Worm (Caenorhabditis elegans) whole organism, L1 larva: ENCODE results near the gene mrpl-50.

Experiments used
- C16A3.4 ChIP-seq: fragments of 150-350 bp; optimal IDR thresholded peaks from 2 replicates; lab custom pipeline; 2014; ENCODE audit warnings: missing biosample characterization, missing genetic modification characterization
- C34B4.2 ChIP-seq: sonication (generic microtip); optimal IDR thresholded peaks from 2 replicates; lab custom pipeline; 2017; ENCODE audit warnings: mild to moderate bottlenecking, missing genetic modification characterization, missing compliant biosample characterization
- F16B12.6 ChIP-seq: fragments of 150-350 bp; optimal IDR thresholded peaks from 2 replicates; lab custom pipeline; 2014; ENCODE audit warnings: missing biosample characterization, missing genetic modification characterization
- Y116A8C.19 ChIP-seq: sonication (generic microtip); optimal IDR thresholded peaks from 2 replicates; lab custom pipeline; 2016; ENCODE audit warnings: missing compliant biosample characterization, missing genetic modification characterization, borderline replicate concordance
- aly-2 ChIP-seq: fragments of 150-350 bp; optimal IDR thresholded peaks from 2 replicates; lab custom pipeline; 2014; ENCODE audit warnings: missing biosample characterization, missing genetic modification characterization
- ces-1 ChIP-seq: fragments of 150-350 bp; optimal IDR thresholded peaks from 2 replicates; lab custom pipeline; 2014; ENCODE audit warnings: missing biosample characterization, missing genetic modification reagents, missing genetic modification characterization
- dsc-1 ChIP-seq: sonication (generic microtip); optimal IDR thresholded peaks from 2 replicates; lab custom pipeline; 2016; ENCODE audit warnings: mild to moderate bottlenecking, missing genetic modification characterization, missing compliant biosample characterization
- efl-1 ChIP-seq, 4 experiments: fragments of 150-350 bp; optimal IDR thresholded peaks in 3 of 4; peaks in 1 of 4; 1 replicate in 1 of 4; 2 replicates in 3 of 4; lab custom pipeline; 2014; ENCODE audit warnings: missing biosample characterization in 2 of 4, missing genetic modification characterization in 2 of 4, missing genetic modification reagents in 2 of 4
- efl-3 ChIP-seq: fragments of 200-800 bp; sonication (Bioruptor generic); optimal IDR thresholded peaks from 2 replicates; lab custom pipeline; 2018; ENCODE audit warnings: mild to moderate bottlenecking, missing genetic modification characterization, missing compliant biosample characterization
- elt-2 ChIP-seq: sonication (generic microtip); optimal IDR thresholded peaks from 2 replicates; lab custom pipeline; 2016; ENCODE audit warnings: missing genetic modification characterization, mild to moderate bottlenecking, inconsistent platforms, missing compliant biosample characterization, missing genetic modification reagents
- ets-5 ChIP-seq: fragments of 200-800 bp; sonication (Bioruptor generic); IDR thresholded peaks from 2 replicates; pipeline ENCODE4 v1.3.6; 2022; ENCODE audit warnings: missing genetic modification characterization, missing compliant biosample characterization
- fkh-4 ChIP-seq: sonication (generic microtip); optimal IDR thresholded peaks from 2 replicates; lab custom pipeline; 2016; ENCODE audit warnings: missing compliant biosample characterization, missing genetic modification characterization, borderline replicate concordance
- fkh-8 ChIP-seq: sonication (generic microtip); optimal IDR thresholded peaks from 2 replicates; lab custom pipeline; 2016; ENCODE audit warnings: mild to moderate bottlenecking, missing genetic modification characterization, missing compliant biosample characterization
- fos-1 ChIP-seq: fragments of 150-350 bp; optimal IDR thresholded peaks from 2 replicates; lab custom pipeline; 2014; ENCODE audit warnings: missing biosample characterization, missing genetic modification characterization
- hlh-4 ChIP-seq: sonication (generic microtip); optimal IDR thresholded peaks from 2 replicates; lab custom pipeline; 2016; ENCODE audit warnings: mild to moderate bottlenecking, missing genetic modification characterization, missing compliant biosample characterization
- isw-1 ChIP-seq: fragments of 200-800 bp; sonication (Bioruptor generic); IDR thresholded peaks from 2 replicates; pipeline ENCODE4 v1.3.6; 2022; ENCODE audit warnings: missing genetic modification characterization, missing compliant biosample characterization
- lin-14 ChIP-seq: fragments of 200-800 bp; sonication (Bioruptor generic); optimal IDR thresholded peaks from 2 replicates; lab custom pipeline; 2018; ENCODE audit warnings: mild to moderate bottlenecking, missing genetic modification characterization, moderate library complexity, missing compliant biosample characterization
- lin-39 ChIP-seq: fragments of 150-350 bp; optimal IDR thresholded peaks from 2 replicates; lab custom pipeline; 2014; ENCODE audit warnings: missing biosample characterization, missing genetic modification reagents, missing genetic modification characterization
- lsy-2 ChIP-seq, 2 experiments: fragments of 150-350 bp; optimal IDR thresholded peaks; 2 replicates each; lab custom pipeline; 2014; ENCODE audit warnings: missing biosample characterization in 2 of 2, missing genetic modification characterization in 2 of 2
- mab-9 ChIP-seq: fragments of 200-800 bp; sonication (Bioruptor generic); IDR thresholded peaks from 2 replicates; pipeline ENCODE4 v1.3.6; 2022; ENCODE audit warnings: missing genetic modification reagents, missing genetic modification characterization, missing compliant biosample characterization
- mep-1 ChIP-seq: fragments of 150-350 bp; optimal IDR thresholded peaks from 2 replicates; lab custom pipeline; 2014; ENCODE audit warnings: missing biosample characterization, missing genetic modification characterization
- nhr-20 ChIP-seq: sonication (generic microtip); optimal IDR thresholded peaks from 2 replicates; lab custom pipeline; 2016; ENCODE audit warnings: mild to moderate bottlenecking, missing genetic modification characterization, missing compliant biosample characterization
- nhr-237 ChIP-seq: fragments of 150-350 bp; optimal IDR thresholded peaks from 2 replicates; lab custom pipeline; 2014; ENCODE audit warnings: missing biosample characterization, missing genetic modification characterization
- nhr-28 ChIP-seq: fragments of 150-350 bp; optimal IDR thresholded peaks from 2 replicates; lab custom pipeline; 2014; ENCODE audit warnings: missing biosample characterization, missing genetic modification characterization
- nhr-47 ChIP-seq: sonication (generic microtip); optimal IDR thresholded peaks from 2 replicates; lab custom pipeline; 2016; ENCODE audit warnings: mild to moderate bottlenecking, missing genetic modification characterization, moderate library complexity, missing compliant biosample characterization
- nhr-71 ChIP-seq: sonication (generic microtip); optimal IDR thresholded peaks from 2 replicates; lab custom pipeline; 2016; ENCODE audit warnings: mild to moderate bottlenecking, missing genetic modification characterization, moderate library complexity, missing compliant biosample characterization
- nhr-76 ChIP-seq: sonication (generic microtip); optimal IDR thresholded peaks from 2 replicates; lab custom pipeline; 2017; ENCODE audit warnings: missing biosample characterization, missing genetic modification characterization
- nhr-77 ChIP-seq: fragments of 150-350 bp; optimal IDR thresholded peaks from 2 replicates; lab custom pipeline; 2014; ENCODE audit warnings: missing biosample characterization, missing genetic modification characterization
- nhr-85 ChIP-seq: sonication (generic microtip); peaks from one replicate; lab custom pipeline; 2016; ENCODE audit warnings: missing genetic modification characterization, inconsistent platforms, missing compliant biosample characterization
- nhr-90 ChIP-seq: sonication (generic microtip); optimal IDR thresholded peaks from 2 replicates; lab custom pipeline; 2016; ENCODE audit warnings: mild to moderate bottlenecking, missing genetic modification characterization, missing compliant biosample characterization; ENCODE audit not compliant: poor library complexity
- rnt-1 ChIP-seq: sonication (generic microtip); optimal IDR thresholded peaks from 2 replicates; lab custom pipeline; 2016; ENCODE audit warnings: mild to moderate bottlenecking, missing genetic modification characterization, moderate library complexity, missing compliant biosample characterization
- sptf-1 ChIP-seq: fragments of 150-350 bp; optimal IDR thresholded peaks from 2 replicates; lab custom pipeline; 2014; ENCODE audit warnings: missing biosample characterization, missing genetic modification characterization
- swsn-7 ChIP-seq: sonication (generic microtip); optimal IDR thresholded peaks from 2 replicates; lab custom pipeline; 2016; ENCODE audit warnings: missing genetic modification characterization, missing compliant biosample characterization
- tbx-2 ChIP-seq: sonication (generic microtip); optimal IDR thresholded peaks from 2 replicates; lab custom pipeline; 2016; ENCODE audit warnings: missing genetic modification characterization, missing compliant biosample characterization
- tlp-1 ChIP-seq: fragments of 150-350 bp; optimal IDR thresholded peaks from 2 replicates; lab custom pipeline; 2014; ENCODE audit warnings: missing biosample characterization, missing genetic modification characterization
- unc-130 ChIP-seq: fragments of 150-350 bp; optimal IDR thresholded peaks from 2 replicates; lab custom pipeline; 2017; ENCODE audit warnings: missing biosample characterization, missing genetic modification characterization, inconsistent platforms
- unc-30 ChIP-seq: sonication (generic microtip); optimal IDR thresholded peaks from 2 replicates; lab custom pipeline; 2017; ENCODE audit warnings: missing biosample characterization, missing genetic modification characterization
- xbp-1 ChIP-seq: sonication (generic microtip); optimal IDR thresholded peaks from 2 replicates; lab custom pipeline; 2016; ENCODE audit warnings: missing genetic modification characterization, missing compliant biosample characterization

mrpl-50 gene

DNA sequence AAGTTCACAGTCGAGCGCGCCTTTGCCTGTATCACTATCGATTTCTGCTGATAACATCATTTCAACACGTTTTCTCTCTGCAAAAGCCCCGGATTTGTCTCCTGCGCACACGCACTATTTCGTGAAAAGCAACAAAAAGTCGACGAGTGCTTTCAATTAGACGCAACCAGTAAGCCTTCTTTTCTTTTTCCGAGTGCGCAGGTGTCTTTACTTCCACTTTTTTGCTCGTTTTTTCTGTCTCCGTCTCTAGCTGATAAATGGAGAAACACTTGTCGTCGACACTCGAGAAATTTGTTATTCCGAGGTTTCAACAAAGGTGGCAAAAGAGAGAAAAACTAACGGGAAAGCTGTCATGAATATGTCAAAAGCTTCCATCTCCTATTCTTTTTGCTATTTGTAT is 38.0 kb upstream of the mrpl-50 start:
- TF ChIP-seq hlh-4 (tag; lab: Kevin White, UChicago) (no peak), nhr-28 (tag; lab: Kevin White, UChicago) (no peak), aly-2 (no peak), rnt-1 (tag; lab: Kevin White, UChicago) (no peak), xbp-1 (tag; lab: Kevin White, UChicago) (no peak), fkh-4 (tag; lab: Kevin White, UChicago) (no peak), fkh-8 (peak; percentile 44), efl-3 (GFP tag; lab: Kevin White, UChicago) (no peak), fos-1 (tag; lab: Kevin White, UChicago) (no peak), nhr-77 (tag; lab: Kevin White, UChicago) (peak; percentile 33), nhr-71 (no peak), C34B4.2 (no peak), dsc-1 (tag; lab: Kevin White, UChicago) (no peak), C16A3.4 (tag; lab: Kevin White, UChicago) (no peak), F16B12.6 (tag; lab: Kevin White, UChicago) (no peak), elt-2 (tag; lab: Kevin White, UChicago) (no peak), isw-1 (GFP tag; lab: Robert Waterston, UW) (no peak), nhr-20 (no peak), swsn-7 (tag; lab: Kevin White, UChicago) (no peak), nhr-47 (tag; lab: Kevin White, UChicago) (no peak), mab-9 (GFP tag; lab: Robert Waterston, UW) (no peak), tlp-1 (tag; lab: Kevin White, UChicago) (no peak), tbx-2 (no peak), nhr-237 (no peak), lin-14 (peak; percentile 61), ets-5 (GFP tag; lab: Robert Waterston, UW) (no peak), lin-39 (tag; lab: Kevin White, UChicago) (no peak)

ce11 chrII:8895398-8895797 is 34.2 kb upstream of the mrpl-50 start:
- TF ChIP-seq nhr-90 = no peak
- no peak for TF ChIP-seq nhr-47 (tag; lab: Kevin White, UChicago)
- no peak for TF ChIP-seq ces-1 (GFP tag; lab: Kevin White, UChicago)
- no peak for TF ChIP-seq swsn-7 (tag; lab: Kevin White, UChicago)
- no peak for TF ChIP-seq rnt-1 (tag; lab: Kevin White, UChicago)
- TF ChIP-seq nhr-85 (tag; lab: Kevin White, UChicago) = no peak
- no peak for TF ChIP-seq fkh-8
- TF ChIP-seq efl-1 (optimal IDR thresholded peaks at IDR 0.05; lab: Kevin White, UChicago) = no peak
- TF ChIP-seq efl-1 (GFP tag; optimal IDR thresholded peaks at IDR 0.05 in 1 of 2; lab: Kevin White, UChicago) = no peak
- no peak for TF ChIP-seq xbp-1 (tag; lab: Kevin White, UChicago)
- no peak for TF ChIP-seq tlp-1 (tag; lab: Kevin White, UChicago)
- TF ChIP-seq sptf-1 = no peak

- TF ChIP-seq fkh-8 (no peak), sptf-1 (no peak), mep-1 (tag; lab: Kevin White, UChicago) (no peak), nhr-76 (no peak), unc-30 (tag; lab: Kevin White, UChicago) (no peak)
Observed at ce11 chrII:8895895-8896294, 33.7 kb upstream of the mrpl-50 start.

DNA sequence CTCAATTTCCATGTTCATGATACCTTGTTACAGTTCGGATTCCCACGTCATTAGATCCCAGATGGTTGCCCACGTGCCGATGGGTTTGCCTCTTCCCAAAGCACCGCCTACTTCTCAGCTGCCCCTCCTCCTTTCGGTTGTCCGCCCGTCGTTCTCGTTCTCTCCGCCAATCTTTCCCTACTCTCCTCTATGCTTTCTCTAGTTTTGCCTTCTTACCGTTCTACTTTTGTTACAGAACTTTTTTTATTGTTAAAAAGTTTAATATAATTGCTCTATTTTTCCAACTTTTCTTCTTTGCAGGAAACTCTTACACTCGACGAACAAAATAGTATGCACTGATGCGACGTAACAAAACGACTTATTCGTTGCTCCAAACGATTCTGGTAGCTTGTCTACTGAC is 33.1 kb upstream of the mrpl-50 start, which contains the start of gene lat-1:
lat-1 (plus strand) TSS at position 301 of the 400 bp plus-strand sequence.
- no peak for TF ChIP-seq aly-2
- TF ChIP-seq nhr-77 (tag; lab: Kevin White, UChicago) = no peak
- no peak for TF ChIP-seq nhr-71
- no peak for TF ChIP-seq lsy-2 (tag; optimal IDR thresholded peaks at IDR 0.05; lab: Kevin White, UChicago)
- TF ChIP-seq unc-130 = no peak
- no peak for TF ChIP-seq Y116A8C.19 (tag; lab: Kevin White, UChicago)
